Fruit fly (Drosophila melanogaster) whole organism, adult: ENCODE data around the gene IscU.

Source experiments
- CG12768 ChIP-seq: fragments of 200-800 bp; sonication (Bioruptor generic); optimal IDR thresholded peaks from 2 replicates; lab custom pipeline; 2017; ENCODE audit warnings: missing biosample characterization, missing genetic modification characterization, mild to moderate bottlenecking, moderate library complexity, missing genetic modification reagents
- CG33017 ChIP-seq: fragments of 200-800 bp; sonication (Bioruptor generic); optimal IDR thresholded peaks from 2 replicates; lab custom pipeline; 2018; ENCODE audit warnings: missing biosample characterization, mild to moderate bottlenecking, missing genetic modification characterization, moderate library complexity
- CG5204 ChIP-seq: fragments of 200-800 bp; sonication (Bioruptor generic); optimal IDR thresholded peaks from 2 replicates; lab custom pipeline; 2016; ENCODE audit warnings: missing biosample characterization, missing genetic modification characterization
- Crg-1 ChIP-seq: fragments of 200-800 bp; sonication (Bioruptor generic); optimal IDR thresholded peaks from 2 replicates; lab custom pipeline; 2016; ENCODE audit warnings: missing biosample characterization, missing genetic modification characterization
- Hr96 ChIP-seq: fragments of 200-800 bp; sonication (Bioruptor generic); optimal IDR thresholded peaks from 2 replicates; lab custom pipeline; 2016; ENCODE audit warnings: missing biosample characterization, missing genetic modification characterization
- Mnt ChIP-seq: fragments of 200-800 bp; sonication (Bioruptor generic); optimal IDR thresholded peaks from 2 replicates; lab custom pipeline; 2016; ENCODE audit warnings: missing biosample characterization, mild to moderate bottlenecking, missing genetic modification characterization
- bab1 ChIP-seq: fragments of 200-800 bp; sonication (Bioruptor generic); optimal IDR thresholded peaks from 3 replicates; lab custom pipeline; 2019; ENCODE audit warnings: missing biosample characterization, mild to moderate bottlenecking, missing genetic modification characterization, moderate library complexity
- cic ChIP-seq: fragments of 200-800 bp; sonication (Bioruptor generic); optimal IDR thresholded peaks from 2 replicates; lab custom pipeline; 2017; ENCODE audit warnings: missing biosample characterization, mild to moderate bottlenecking, missing genetic modification characterization, moderate library complexity
- cnc ChIP-seq, 2 experiments: fragments of >200 bp; optimal IDR thresholded peaks; 2 replicates each; lab custom pipeline; 2017
- kay ChIP-seq: fragments of 200-800 bp; sonication (Bioruptor generic); peaks from one replicate; lab custom pipeline; 2016; ENCODE audit warnings: missing biosample characterization, missing genetic modification characterization, borderline replicate concordance
- tj ChIP-seq: fragments of 200-800 bp; sonication (Bioruptor generic); optimal IDR thresholded peaks from 3 replicates; lab custom pipeline; 2017; ENCODE audit warnings: missing biosample characterization, mild to moderate bottlenecking, missing genetic modification characterization, moderate library complexity
- toe ChIP-seq: fragments of 200-800 bp; sonication (Bioruptor generic); optimal IDR thresholded peaks from 2 replicates; lab custom pipeline; 2016; ENCODE audit warnings: missing biosample characterization, missing genetic modification characterization

- TF ChIP-seq kay (GFP tag; lab: Kevin White, UChicago) (no peak), CG5204 (no peak), cnc (optimal IDR thresholded peaks at IDR 0.05; lab: Kevin White, UChicago) (no peak), bab1 (GFP tag; lab: Kevin White, UChicago) (no peak), CG33017 (no peak), tj (GFP tag; lab: Kevin White, UChicago) (no peak), toe (no peak), CG12768 (GFP tag; lab: Kevin White, UChicago) (no peak), Crg-1 (GFP tag; lab: Kevin White, UChicago) (no peak), Mnt (no peak), Hr96 (GFP tag; lab: Kevin White, UChicago) (no peak), cic (GFP tag; lab: Kevin White, UChicago) (no peak)
Observed at dm6 chr3R:8806104-8806503, 17.9 kb downstream of the IscU start, which contains the start of gene hng2.
